Worm (Caenorhabditis elegans) whole organism, L4 larva: ENCODE data around the gene hgrs-1.

Source experiments
- F44E2.7 ChIP-seq: fragments of 200-800 bp; sonication (Bioruptor generic); IDR thresholded peaks from 2 replicates; pipeline ENCODE4 v2.1.2; 2022; ENCODE audit warnings: missing genetic modification characterization, missing compliant biosample characterization
- R02D3.7 ChIP-seq: fragments of 150-350 bp; sonication (generic microtip); optimal IDR thresholded peaks from 3 replicates; lab custom pipeline; 2014; ENCODE audit warnings: missing biosample characterization, missing genetic modification characterization
- T20F7.1 ChIP-seq: fragments of 200-800 bp; sonication (Bioruptor generic); optimal IDR thresholded peaks from 2 replicates; lab custom pipeline; 2018; ENCODE audit warnings: mild to moderate bottlenecking, missing genetic modification characterization, missing compliant biosample characterization
- Y75B8A.6 ChIP-seq: fragments of 200-800 bp; sonication (Bioruptor generic); IDR thresholded peaks from 2 replicates; pipeline ENCODE4 v1.3.6; 2022; ENCODE audit warnings: missing genetic modification reagents, missing genetic modification characterization, missing compliant biosample characterization
- ZK337.2 ChIP-seq: fragments of 200-800 bp; sonication (Bioruptor generic); IDR thresholded peaks from 2 replicates; pipeline ENCODE4 v1.3.6; 2022; ENCODE audit warnings: missing genetic modification reagents, missing genetic modification characterization, missing compliant biosample characterization
- aha-1 ChIP-seq: fragments of 150-350 bp; peaks from one replicate; lab custom pipeline; 2014; ENCODE audit warnings: missing biosample characterization, missing genetic modification characterization
- ceh-28 ChIP-seq: fragments of 150-350 bp; optimal IDR thresholded peaks from 2 replicates; lab custom pipeline; 2014; ENCODE audit warnings: missing biosample characterization, missing genetic modification reagents, missing genetic modification characterization
- ceh-32 ChIP-seq: sonication (generic microtip); optimal IDR thresholded peaks from 2 replicates; lab custom pipeline; 2016; ENCODE audit warnings: mild to moderate bottlenecking, missing genetic modification characterization, missing compliant biosample characterization; ENCODE audit not compliant: poor library complexity
- ceh-44 ChIP-seq: fragments of 200-800 bp; sonication (Bioruptor generic); IDR thresholded peaks from 2 replicates; pipeline ENCODE4 v1.3.6; 2022; ENCODE audit warnings: missing genetic modification reagents, missing genetic modification characterization, missing compliant biosample characterization
- ces-1 ChIP-seq: fragments of 150-350 bp; sonication (generic microtip); optimal IDR thresholded peaks from 4 replicates; lab custom pipeline; 2014; ENCODE audit warnings: missing biosample characterization, missing genetic modification reagents, missing genetic modification characterization
- cey-2 ChIP-seq: sonication (generic microtip); optimal IDR thresholded peaks from 3 replicates; lab custom pipeline; 2017; ENCODE audit warnings: missing genetic modification characterization, mild to moderate bottlenecking, missing compliant biosample characterization, antibody characterized with exemption, borderline replicate concordance; ENCODE audit not compliant: insufficient read depth
- ctbp-1 ChIP-seq: fragments of 200-800 bp; sonication (Bioruptor generic); IDR thresholded peaks from 2 replicates; pipeline ENCODE4 v1.3.6; 2022; ENCODE audit warnings: missing genetic modification reagents, missing genetic modification characterization, missing compliant biosample characterization
- daf-16 ChIP-seq, 3 experiments: sonication (generic microtip); optimal IDR thresholded peaks; 2 replicates each; lab custom pipeline; 2016 to 2017; ENCODE audit warnings: missing genetic modification characterization in 3 of 3, missing genetic modification reagents in 3 of 3, mild to moderate bottlenecking in 2 of 3, missing compliant biosample characterization in 2 of 3, missing biosample characterization in 1 of 3, moderate library complexity in 1 of 3
- dmd-6 ChIP-seq: fragments of 200-800 bp; sonication (Bioruptor generic); IDR thresholded peaks from 2 replicates; pipeline ENCODE4 v1.3.6; 2022; ENCODE audit warnings: missing genetic modification reagents, missing genetic modification characterization, missing compliant biosample characterization
- dmd-8 ChIP-seq: fragments of 200-800 bp; sonication (Bioruptor generic); IDR thresholded peaks from 2 replicates; pipeline ENCODE4 v1.3.6; 2022; ENCODE audit warnings: missing genetic modification characterization, missing compliant biosample characterization
- dmd-9 ChIP-seq: fragments of 200-800 bp; sonication (Bioruptor generic); IDR thresholded peaks from 2 replicates; pipeline ENCODE4 v1.3.6; 2022; ENCODE audit warnings: missing genetic modification reagents, missing genetic modification characterization, missing compliant biosample characterization
- dpl-1 ChIP-seq: fragments of 150-350 bp; optimal IDR thresholded peaks from 2 replicates; lab custom pipeline; 2014; ENCODE audit warnings: missing biosample characterization, missing genetic modification reagents, missing genetic modification characterization
- duxl-1 ChIP-seq: sonication (generic microtip); optimal IDR thresholded peaks from 2 replicates; lab custom pipeline; 2016; ENCODE audit warnings: mild to moderate bottlenecking, missing genetic modification characterization, moderate library complexity, missing compliant biosample characterization; ENCODE audit not compliant: poor library complexity
- dve-1 ChIP-seq: sonication (generic microtip); optimal IDR thresholded peaks from 2 replicates; lab custom pipeline; 2017; ENCODE audit warnings: antibody characterized with exemption, mild to moderate bottlenecking, missing genetic modification characterization, missing compliant biosample characterization; ENCODE audit not compliant: insufficient read depth
- gei-8 ChIP-seq: fragments of 200-800 bp; sonication (Bioruptor generic); optimal IDR thresholded peaks from 2 replicates; lab custom pipeline; 2018; ENCODE audit warnings: mild to moderate bottlenecking, missing genetic modification characterization, missing compliant biosample characterization
- hif-1 ChIP-seq, 2 experiments: sonication (generic microtip); optimal IDR thresholded peaks; 2 replicates each; lab custom pipeline; 2016 to 2017; ENCODE audit warnings: missing compliant biosample characterization in 2 of 2, missing genetic modification characterization in 2 of 2, missing genetic modification reagents in 2 of 2, missing genotype in 2 of 2, mild to moderate bottlenecking in 1 of 2
- jun-1 ChIP-seq: fragments of 150-350 bp; optimal IDR thresholded peaks from 2 replicates; lab custom pipeline; 2014; ENCODE audit warnings: missing biosample characterization, missing genetic modification reagents, missing genetic modification characterization
- lin-29 ChIP-seq: fragments of 200-800 bp; sonication (Bioruptor generic); IDR thresholded peaks from 2 replicates; pipeline ENCODE4 v1.3.6; 2022; ENCODE audit warnings: missing genetic modification reagents, missing genetic modification characterization, missing compliant biosample characterization
- lin-39 ChIP-seq: fragments of 150-350 bp; optimal IDR thresholded peaks from 2 replicates; lab custom pipeline; 2014; ENCODE audit warnings: missing biosample characterization, missing genetic modification reagents, missing genetic modification characterization
- lir-3 ChIP-seq: sonication (generic microtip); optimal IDR thresholded peaks from 2 replicates; lab custom pipeline; 2016; ENCODE audit warnings: mild to moderate bottlenecking, missing genetic modification characterization, missing compliant biosample characterization
- mes-2 ChIP-seq: sonication (generic microtip); optimal IDR thresholded peaks from 2 replicates; lab custom pipeline; 2016; ENCODE audit warnings: missing genotype, mild to moderate bottlenecking, missing genetic modification characterization, missing compliant biosample characterization; ENCODE audit not compliant: poor library complexity, severe bottlenecking
- mxl-3 ChIP-seq: fragments of 200-800 bp; sonication (Bioruptor generic); optimal IDR thresholded peaks from 2 replicates; lab custom pipeline; 2018; ENCODE audit warnings: mild to moderate bottlenecking, missing genetic modification characterization, missing compliant biosample characterization
- nhr-111 ChIP-seq: fragments of 200-800 bp; sonication (Bioruptor generic); optimal IDR thresholded peaks from 2 replicates; lab custom pipeline; 2018; ENCODE audit warnings: mild to moderate bottlenecking, missing genetic modification characterization, missing compliant biosample characterization
- nhr-25 ChIP-seq: sonication (generic microtip); optimal IDR thresholded peaks from 2 replicates; lab custom pipeline; 2017; ENCODE audit warnings: missing genetic modification characterization, mild to moderate bottlenecking, missing compliant biosample characterization, antibody characterized with exemption, moderate library complexity, borderline replicate concordance; ENCODE audit not compliant: insufficient read depth
- nhr-28 ChIP-seq: fragments of 150-350 bp; optimal IDR thresholded peaks from 2 replicates; lab custom pipeline; 2014; ENCODE audit warnings: missing biosample characterization, missing genetic modification characterization
- nhr-42 ChIP-seq: fragments of 200-800 bp; sonication (Bioruptor generic); IDR thresholded peaks from 2 replicates; pipeline ENCODE4 v1.3.6; 2022; ENCODE audit warnings: missing genetic modification characterization, missing compliant biosample characterization
- pha-4 ChIP-seq, 2 experiments: fragments of 150-350 bp in 1 of 2; fragments of 200-800 bp in 1 of 2; sonication (Bioruptor generic) in 1 of 2; IDR thresholded peaks in 1 of 2; optimal IDR thresholded peaks in 1 of 2; 2 replicates each; pipeline versions ENCODE4 v1.3.6 to Lab custom; 2014 to 2022; ENCODE audit warnings: missing genetic modification characterization in 2 of 2, missing genetic modification reagents in 2 of 2, missing biosample characterization in 1 of 2, missing compliant biosample characterization in 1 of 2
- pqm-1 ChIP-seq: sonication (generic microtip); optimal IDR thresholded peaks from 2 replicates; lab custom pipeline; 2017; ENCODE audit warnings: missing biosample characterization, missing genetic modification characterization
- saeg-2 ChIP-seq: fragments of 200-800 bp; sonication (Bioruptor generic); IDR thresholded peaks from 2 replicates; pipeline ENCODE4 v1.3.6; 2022; ENCODE audit warnings: missing genetic modification reagents, missing genetic modification characterization, missing compliant biosample characterization
- skn-1 ChIP-seq: fragments of 150-350 bp; optimal IDR thresholded peaks from 2 replicates; lab custom pipeline; 2014; ENCODE audit warnings: missing biosample characterization, missing genetic modification characterization
- spr-1 ChIP-seq: sonication (generic microtip); optimal IDR thresholded peaks from 2 replicates; lab custom pipeline; 2016; ENCODE audit warnings: mild to moderate bottlenecking, missing genetic modification characterization, missing compliant biosample characterization
- spr-3 ChIP-seq: fragments of 200-800 bp; sonication (Bioruptor generic); optimal IDR thresholded peaks from 2 replicates; lab custom pipeline; 2018; ENCODE audit warnings: mild to moderate bottlenecking, missing genetic modification characterization, missing compliant biosample characterization
- tag-97 ChIP-seq: fragments of 200-800 bp; sonication (Bioruptor generic); IDR thresholded peaks from 2 replicates; pipeline ENCODE4 v1.3.6; 2022; ENCODE audit warnings: missing genetic modification characterization, missing compliant biosample characterization
- tra-1 ChIP-seq: fragments of 200-800 bp; sonication (Bioruptor generic); IDR thresholded peaks from 2 replicates; pipeline ENCODE4 v1.3.6; 2022; ENCODE audit warnings: missing genetic modification reagents, missing genetic modification characterization, missing compliant biosample characterization
- unc-62 ChIP-seq, 3 experiments: fragments of 150-350 bp in 1 of 3; sonication (generic microtip); optimal IDR thresholded peaks in 2 of 3; peaks in 1 of 3; 1 replicate in 1 of 3; 2 replicates in 2 of 3; lab custom pipeline; 2014 to 2017; ENCODE audit warnings: missing biosample characterization in 3 of 3, missing genetic modification characterization in 3 of 3, missing genetic modification reagents in 3 of 3, missing genotype in 1 of 3
- zfp-3 ChIP-seq: fragments of 200-800 bp; sonication (Bioruptor generic); conservative IDR thresholded peaks from 2 replicates; pipeline ENCODE4 v1.3.6; 2022; ENCODE audit warnings: missing genetic modification reagents, missing genetic modification characterization, missing compliant biosample characterization
- zip-2 ChIP-seq: fragments of 150-350 bp; optimal IDR thresholded peaks from 2 replicates; lab custom pipeline; 2014; ENCODE audit warnings: missing biosample characterization, missing genetic modification characterization
- ztf-11 ChIP-seq: fragments of 150-350 bp; optimal IDR thresholded peaks from 2 replicates; lab custom pipeline; 2014; ENCODE audit warnings: missing biosample characterization, missing genetic modification characterization

Gene hgrs-1

ce11 chrIV:8241312-8241833 is 35.5 kb upstream of the hgrs-1 start (continued):
- TF ChIP-seq Y75B8A.6 (GFP tag; lab: Robert Waterston, UW) (no peak), ceh-32 (no peak), nhr-111 (GFP tag; lab: Kevin White, UChicago) (no peak), ctbp-1 (GFP tag; lab: Robert Waterston, UW) (no peak), tra-1 (GFP tag; lab: Robert Waterston, UW) (no peak), ztf-11 (tag; lab: Kevin White, UChicago) (no peak), nhr-42 (GFP tag; lab: Robert Waterston, UW) (no peak), dmd-6 (0 out of 2 replicates have a peak, but pooled peaks have one; percentile 6), mxl-3 (peak; percentile 40), saeg-2 (GFP tag; lab: Robert Waterston, UW) (no peak), lir-3 (tag; lab: Kevin White, UChicago) (no peak), zip-2 (tag; lab: Kevin White, UChicago) (no peak), tag-97 (GFP tag; lab: Robert Waterston, UW) (no peak), F44E2.7 (GFP tag; lab: Robert Waterston, UW) (no peak), ceh-44 (GFP tag; lab: Robert Waterston, UW) (no peak), skn-1 (no peak), duxl-1 (tag; lab: Kevin White, UChicago) (no peak), dpl-1 (GFP tag; lab: Kevin White, UChicago) (no peak)

ce11 chrIV:8239584-8239983 is 33.7 kb upstream of the hgrs-1 start:
- no peak for TF ChIP-seq lin-29 (GFP tag; lab: Robert Waterston, UW)
- peak; percentile 4 for TF ChIP-seq pqm-1
- no peak for TF ChIP-seq ceh-28 (tag; lab: Kevin White, UChicago)
- TF ChIP-seq tra-1 (GFP tag; lab: Robert Waterston, UW), result no peak
- TF ChIP-seq jun-1 (tag; lab: Kevin White, UChicago), result no peak
- TF ChIP-seq dmd-9 (GFP tag; lab: Robert Waterston, UW), result no peak
- TF ChIP-seq dve-1, result no peak
- TF ChIP-seq ceh-44 (GFP tag; lab: Robert Waterston, UW), result no peak
- peak; percentile 60 for TF ChIP-seq nhr-28
- TF ChIP-seq Y75B8A.6 (GFP tag; lab: Robert Waterston, UW), result no peak
- no peak for TF ChIP-seq cey-2 (tag; lab: Kevin White, UChicago)
- no peak for TF ChIP-seq ces-1 (GFP tag; lab: Kevin White, UChicago)
- TF ChIP-seq zip-2 (tag; lab: Kevin White, UChicago), result no peak
- TF ChIP-seq gei-8, result no peak
- TF ChIP-seq T20F7.1 (GFP tag; lab: Kevin White, UChicago), result no peak
- TF ChIP-seq unc-62 (GFP tag; optimal IDR thresholded peaks at IDR 0.05 in 1 of 2; lab: Kevin White, UChicago), result peak in 1 of 2 experiments; percentile 55
- TF ChIP-seq unc-62 (tag; optimal IDR thresholded peaks at IDR 0.05; lab: Kevin White, UChicago), result no peak
- TF ChIP-seq spr-3 (GFP tag; lab: Kevin White, UChicago), result no peak
- TF ChIP-seq daf-16 (GFP tag; optimal IDR thresholded peaks at IDR 0.05; lab: Kevin White, UChicago), result no peak
- TF ChIP-seq daf-16 (tag; optimal IDR thresholded peaks at IDR 0.05; lab: Kevin White, UChicago), result peak; percentile 70
- TF ChIP-seq ctbp-1 (GFP tag; lab: Robert Waterston, UW), result no peak
- TF ChIP-seq pha-4 (GFP tag; IDR thresholded peaks at IDR 0.05; lab: Robert Waterston, UW), result no peak
- no peak for TF ChIP-seq pha-4 (tag; optimal IDR thresholded peaks at IDR 0.05; lab: Kevin White, UChicago)
- TF ChIP-seq ZK337.2 (GFP tag; lab: Robert Waterston, UW), result no peak
- peak; percentile 68 for TF ChIP-seq aha-1
- TF ChIP-seq dmd-8 (GFP tag; lab: Robert Waterston, UW), result no peak
- TF ChIP-seq nhr-25 (tag; lab: Kevin White, UChicago), result no peak
- no peak for TF ChIP-seq hif-1 (tag; optimal IDR thresholded peaks at IDR 0.05; lab: Kevin White, UChicago)
- TF ChIP-seq spr-1, result no peak
- TF ChIP-seq zfp-3, result no peak
- no peak for TF ChIP-seq R02D3.7
- no peak for TF ChIP-seq lin-39 (tag; lab: Kevin White, UChicago)
- TF ChIP-seq saeg-2 (GFP tag; lab: Robert Waterston, UW), result no peak
- no peak for TF ChIP-seq mes-2 (tag; lab: Kevin White, UChicago)
